Worm (Caenorhabditis elegans) whole organism, L4 larva: ENCODE data around the gene F29A7.4.

Experiments
- nhr-10 ChIP-seq: fragments of 150-350 bp; optimal IDR thresholded peaks from 2 replicates; lab custom pipeline; 2014; ENCODE audit warnings: missing biosample characterization, missing genetic modification characterization
- snpc-4 ChIP-seq: fragments of 150-350 bp; optimal IDR thresholded peaks from 2 replicates; lab custom pipeline; 2014; ENCODE audit warnings: missing biosample characterization, missing genetic modification characterization

ce11 chrII:2795413-2795812 lies 45.6 kb downstream of the F29A7.4 start:
- no peak for TF ChIP-seq nhr-10 (tag; lab: Kevin White, UChicago)
- no peak for TF ChIP-seq snpc-4 (tag; lab: Kevin White, UChicago)
